Worm (Caenorhabditis elegans) whole organism, L4/young adult: ENCODE results near the gene Y105C5B.19.

ENCODE experiments used
- dao-5 ChIP-seq: sonication (generic microtip); optimal IDR thresholded peaks from 2 replicates; lab custom pipeline; 2016; ENCODE audit warnings: missing genotype, missing genetic modification characterization, moderate library complexity, missing compliant biosample characterization
- him-1 ChIP-seq: sonication (generic microtip); optimal IDR thresholded peaks from 2 replicates; lab custom pipeline; 2016; ENCODE audit warnings: missing genotype, missing genetic modification reagents, missing genetic modification characterization, missing compliant biosample characterization

DNA sequence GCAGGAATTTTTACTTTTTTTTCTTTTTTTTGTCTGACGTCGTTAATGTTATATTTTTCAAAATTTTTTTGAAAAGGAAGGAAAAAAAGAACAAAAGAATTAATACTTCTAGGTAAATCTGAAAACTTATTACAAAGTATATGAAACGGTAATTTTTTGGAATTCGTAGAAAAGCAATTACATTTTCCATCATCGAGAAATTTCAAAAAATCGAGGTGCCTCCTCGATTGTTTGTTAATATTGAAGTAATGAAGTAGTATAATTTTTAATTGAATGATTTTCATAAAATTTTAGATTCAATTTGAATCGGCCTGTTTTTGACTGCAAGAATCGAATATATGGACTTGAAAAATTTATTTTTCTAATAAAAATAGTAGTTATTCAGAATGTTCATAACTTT lies 7.6 kb upstream of the Y105C5B.19 start:
- TF ChIP-seq dao-5 (no peak), him-1 (tag; lab: Kevin White, UChicago) (no peak)
